Fruit fly (Drosophila melanogaster): ENCODE results near the gene Pak.

DNA sequence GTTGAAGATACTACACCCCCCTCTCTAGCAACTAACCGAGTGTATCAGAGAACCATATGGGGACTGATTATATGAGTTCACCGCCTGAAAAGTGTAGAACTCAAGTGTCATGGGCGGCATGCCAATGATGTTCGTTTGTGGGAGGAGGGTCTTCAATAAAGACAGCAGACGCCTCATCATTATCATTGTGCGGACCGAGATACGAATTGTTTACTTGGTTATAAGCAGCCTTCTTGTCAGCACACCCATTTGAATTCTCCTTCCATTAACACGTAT lies 43.5 kb downstream of the Pak start:
- TF ChIP-seq psq (optimal IDR thresholded peaks at IDR 0.05) (no peak), insv (optimal IDR thresholded peaks at IDR 0.05) (no peak), Sin3A (optimal IDR thresholded peaks at IDR 0.05) (no peak), h (optimal IDR thresholded peaks at IDR 0.05) (no peak), Myc (optimal IDR thresholded peaks at IDR 0.05) (no peak), ttk (optimal IDR thresholded peaks at IDR 0.05) (no peak)

Data from Kc167 (cell line).